Worm (Caenorhabditis elegans): ENCODE measurements around the gene Y80D3A.8.

DNA sequence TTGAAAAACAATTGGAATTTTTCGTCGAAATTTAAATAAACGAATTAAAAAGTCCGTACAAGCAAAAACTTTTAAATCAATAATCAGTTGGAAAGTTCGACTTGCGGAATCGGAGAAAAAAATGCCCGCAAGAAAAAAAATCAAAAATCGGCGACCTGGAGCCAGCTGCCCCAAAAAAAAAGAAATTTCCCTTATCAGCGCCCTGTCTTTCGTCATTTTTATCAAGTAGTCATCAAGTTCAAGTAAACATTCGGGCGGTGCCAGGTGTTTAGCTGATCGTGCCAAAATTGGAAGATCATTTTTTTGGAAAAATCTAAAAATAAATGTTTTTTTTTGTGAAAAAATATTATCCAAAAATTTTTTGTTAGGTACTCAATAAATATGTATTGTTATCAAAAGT lies 37.9 kb downstream of the Y80D3A.8 start:
- TF ChIP-seq pag-3 (tag; optimal IDR thresholded peaks at IDR 0.05; ENCODE audit: borderline replicate concordance), result no peak
- TF ChIP-seq lin-11 (tag; optimal IDR thresholded peaks at IDR 0.05), result no peak
